Fruit fly (Drosophila melanogaster) whole organism, embryonic: ENCODE data around the gene ppk17.
A peak's percentile ranks its signal among the peaks of the same experiment; 100 is the strongest.

Experiments
- BEAF-32 ChIP-seq: fragments of 200-800 bp; sonication (Bioruptor generic); optimal IDR thresholded peaks from 3 replicates; lab custom pipeline; 2017; ENCODE audit warnings: missing biosample characterization, missing genetic modification characterization, mild to moderate bottlenecking, moderate library complexity, missing genetic modification reagents
- CG12391 ChIP-seq: fragments of 200-800 bp; sonication (Bioruptor generic); optimal IDR thresholded peaks from 3 replicates; lab custom pipeline; 2018; ENCODE audit warnings: missing biosample characterization, mild to moderate bottlenecking, missing genetic modification characterization, moderate library complexity
- CG13287 ChIP-seq: fragments of 200-800 bp; sonication (Bioruptor generic); IDR thresholded peaks from 2 replicates; pipeline ENCODE4 v1.3.6; 2022; ENCODE audit warnings: missing biosample characterization, missing genetic modification characterization; ENCODE audit not compliant: partially characterized antibody
- CG13424 ChIP-seq: fragments of 200-800 bp; sonication (Bioruptor generic); optimal IDR thresholded peaks from 2 replicates; lab custom pipeline; 2019; ENCODE audit warnings: missing biosample characterization, mild to moderate bottlenecking, missing genetic modification characterization, moderate library complexity
- CG15514 ChIP-seq: fragments of 200-800 bp; sonication (Bioruptor generic); optimal IDR thresholded peaks from 3 replicates; lab custom pipeline; 2017; ENCODE audit warnings: missing biosample characterization, missing genetic modification characterization, mild to moderate bottlenecking, moderate library complexity, missing genetic modification reagents
- CG1603 ChIP-seq: fragments of 200-800 bp; sonication (Bioruptor generic); optimal IDR thresholded peaks from 2 replicates; lab custom pipeline; 2019; ENCODE audit warnings: missing biosample characterization, mild to moderate bottlenecking, missing genetic modification characterization, moderate library complexity
- CG16863 ChIP-seq: fragments of 200-800 bp; sonication (Bioruptor generic); optimal IDR thresholded peaks from 3 replicates; lab custom pipeline; 2016; ENCODE audit warnings: missing biosample characterization, missing genetic modification characterization
- CG42726 ChIP-seq: fragments of 200-800 bp; sonication (Bioruptor generic); IDR thresholded peaks from 2 replicates; pipeline ENCODE4 v1.3.6; 2022; ENCODE audit warnings: missing biosample characterization, missing genetic modification characterization; ENCODE audit not compliant: partially characterized antibody
- CG4360 ChIP-seq: fragments of 200-800 bp; sonication (Bioruptor generic); IDR thresholded peaks from 2 replicates; pipeline ENCODE4 v1.3.6; 2022; ENCODE audit warnings: missing biosample characterization, missing genetic modification characterization
- CG4424 ChIP-seq: fragments of 200-800 bp; sonication (Bioruptor generic); optimal IDR thresholded peaks from 3 replicates; lab custom pipeline; 2016; ENCODE audit warnings: missing biosample characterization, missing genetic modification characterization
- CG4617 ChIP-seq: fragments of 200-800 bp; sonication (Bioruptor generic); optimal IDR thresholded peaks from 3 replicates; lab custom pipeline; 2016; ENCODE audit warnings: missing biosample characterization, missing genetic modification characterization, borderline replicate concordance
- CG6683 ChIP-seq: fragments of 200-800 bp; sonication (Bioruptor generic); optimal IDR thresholded peaks from 2 replicates; lab custom pipeline; 2017; ENCODE audit warnings: missing biosample characterization, mild to moderate bottlenecking, missing genetic modification characterization, missing genetic modification reagents
- CG8478 ChIP-seq: fragments of >200 bp; optimal IDR thresholded peaks from 2 replicates; lab custom pipeline; 2018
- Dp ChIP-seq: fragments of 200-800 bp; sonication (Bioruptor generic); optimal IDR thresholded peaks from 2 replicates; lab custom pipeline; 2018; ENCODE audit warnings: missing biosample characterization, mild to moderate bottlenecking, missing genetic modification characterization, moderate library complexity
- E2f2 ChIP-seq: fragments of 200-800 bp; sonication (Bioruptor generic); IDR thresholded peaks from 2 replicates; pipeline ENCODE4 v1.3.6; 2022; ENCODE audit warnings: missing biosample characterization, missing genetic modification characterization
- Eip74EF ChIP-seq, 2 experiments: fragments of 200-800 bp in 1 of 2; fragments of >200 bp in 1 of 2; sonication (Bioruptor generic) in 1 of 2; optimal IDR thresholded peaks; 2 replicates each; lab custom pipeline; 2017 to 2019; ENCODE audit warnings: missing biosample characterization in 2 of 2, missing genetic modification characterization in 2 of 2, mild to moderate bottlenecking in 1 of 2, moderate library complexity in 1 of 2
- Kr ChIP-seq: fragments of 200-800 bp; sonication (Bioruptor generic); optimal IDR thresholded peaks from 2 replicates; lab custom pipeline; 2017; ENCODE audit warnings: missing biosample characterization, mild to moderate bottlenecking, missing genetic modification characterization
- Lhr ChIP-seq: fragments of 200-800 bp; sonication (Bioruptor generic); optimal IDR thresholded peaks from 3 replicates; lab custom pipeline; 2017; ENCODE audit warnings: mild to moderate bottlenecking, missing biosample characterization, missing genetic modification reagents, missing genetic modification characterization
- MBD-R2 ChIP-seq: fragments of 200-800 bp; sonication (Bioruptor generic); IDR thresholded peaks from 2 replicates; pipeline ENCODE4 v1.3.6; 2022; ENCODE audit warnings: missing biosample characterization, missing genetic modification characterization
- MESR4 ChIP-seq: fragments of 200-800 bp; sonication (Bioruptor generic); optimal IDR thresholded peaks from 2 replicates; lab custom pipeline; 2018; ENCODE audit warnings: missing biosample characterization, mild to moderate bottlenecking, missing genetic modification characterization, moderate library complexity
- Myb ChIP-seq: fragments of 200-800 bp; sonication (Bioruptor generic); optimal IDR thresholded peaks from 2 replicates; lab custom pipeline; 2016; ENCODE audit warnings: missing biosample characterization, missing genetic modification characterization
- PHDP ChIP-seq: fragments of 200-800 bp; sonication (Bioruptor generic); optimal IDR thresholded peaks from 3 replicates; lab custom pipeline; 2018; ENCODE audit warnings: missing biosample characterization, mild to moderate bottlenecking, missing genetic modification characterization, moderate library complexity
- Pdp1 ChIP-seq, 2 experiments: fragments of 200-800 bp; sonication (Bioruptor generic); optimal IDR thresholded peaks; 3 replicates each; lab custom pipeline; 2016; ENCODE audit warnings: missing biosample characterization in 2 of 2, missing genetic modification characterization in 2 of 2, mild to moderate bottlenecking in 1 of 2, moderate library complexity in 1 of 2
- Sox102F ChIP-seq: fragments of 200-800 bp; sonication (Bioruptor generic); optimal IDR thresholded peaks from 2 replicates; lab custom pipeline; 2018; ENCODE audit warnings: missing biosample characterization, mild to moderate bottlenecking, missing genetic modification characterization, moderate library complexity
- Sry-β ChIP-seq: fragments of 200-800 bp; sonication (Bioruptor generic); optimal IDR thresholded peaks from 2 replicates; lab custom pipeline; 2018; ENCODE audit warnings: missing biosample characterization, mild to moderate bottlenecking, missing genetic modification characterization, moderate library complexity
- Tbp ChIP-seq: fragments of >200 bp; optimal IDR thresholded peaks from 2 replicates; lab custom pipeline; 2018; ENCODE audit warnings: missing biosample characterization, missing genetic modification characterization
- ac ChIP-seq: fragments of 200-800 bp; sonication (Bioruptor generic); optimal IDR thresholded peaks from 3 replicates; lab custom pipeline; 2017; ENCODE audit warnings: missing biosample characterization, mild to moderate bottlenecking, missing genetic modification characterization
- cg ChIP-seq: fragments of 200-800 bp; sonication (Bioruptor generic); optimal IDR thresholded peaks from 3 replicates; lab custom pipeline; 2019; ENCODE audit warnings: missing biosample characterization, mild to moderate bottlenecking, missing genetic modification characterization, moderate library complexity
- ci ChIP-seq: fragments of 200-800 bp; sonication (Bioruptor generic); IDR thresholded peaks from 3 replicates; pipeline ENCODE4 v1.3.6; 2022; ENCODE audit warnings: missing biosample characterization, missing genetic modification characterization
- gfzf ChIP-seq: fragments of 200-800 bp; sonication (Bioruptor generic); optimal IDR thresholded peaks from 2 replicates; lab custom pipeline; 2016; ENCODE audit warnings: missing biosample characterization, mild to moderate bottlenecking, missing genetic modification characterization, moderate library complexity
- lbe ChIP-seq: fragments of 200-800 bp; sonication (Bioruptor generic); optimal IDR thresholded peaks from 2 replicates; lab custom pipeline; 2016; ENCODE audit warnings: missing biosample characterization, mild to moderate bottlenecking, missing genetic modification characterization
- pita ChIP-seq: fragments of 200-800 bp; sonication (Bioruptor generic); optimal IDR thresholded peaks from 2 replicates; lab custom pipeline; 2017; ENCODE audit warnings: missing biosample characterization, mild to moderate bottlenecking, missing genetic modification characterization
- pros ChIP-seq: fragments of 200-800 bp; sonication (Bioruptor generic); optimal IDR thresholded peaks from 3 replicates; lab custom pipeline; 2019; ENCODE audit warnings: missing biosample characterization, mild to moderate bottlenecking, missing genetic modification characterization, moderate library complexity
- pzg ChIP-seq: fragments of 200-800 bp; sonication (Bioruptor generic); optimal IDR thresholded peaks from 3 replicates; lab custom pipeline; 2018; ENCODE audit warnings: missing biosample characterization, mild to moderate bottlenecking, missing genetic modification characterization, moderate library complexity
- row ChIP-seq: fragments of 200-800 bp; sonication (Bioruptor generic); IDR thresholded peaks from 3 replicates; pipeline ENCODE4 v1.3.6; 2022; ENCODE audit warnings: missing biosample characterization, missing genetic modification characterization
- sens ChIP-seq: fragments of 200-800 bp; sonication (Bioruptor generic); peaks from one replicate; lab custom pipeline; 2016; ENCODE audit warnings: missing biosample characterization, missing genetic modification characterization
- stwl ChIP-seq: fragments of 200-800 bp; sonication (Bioruptor generic); optimal IDR thresholded peaks from 3 replicates; lab custom pipeline; 2018; ENCODE audit warnings: missing biosample characterization, mild to moderate bottlenecking, missing genetic modification characterization, moderate library complexity
- wdn ChIP-seq: fragments of 200-800 bp; sonication (Bioruptor generic); IDR thresholded peaks from 2 replicates; pipeline ENCODE4 v1.3.6; 2022; ENCODE audit warnings: missing biosample characterization, missing genetic modification characterization

The ppk17 gene

DNA sequence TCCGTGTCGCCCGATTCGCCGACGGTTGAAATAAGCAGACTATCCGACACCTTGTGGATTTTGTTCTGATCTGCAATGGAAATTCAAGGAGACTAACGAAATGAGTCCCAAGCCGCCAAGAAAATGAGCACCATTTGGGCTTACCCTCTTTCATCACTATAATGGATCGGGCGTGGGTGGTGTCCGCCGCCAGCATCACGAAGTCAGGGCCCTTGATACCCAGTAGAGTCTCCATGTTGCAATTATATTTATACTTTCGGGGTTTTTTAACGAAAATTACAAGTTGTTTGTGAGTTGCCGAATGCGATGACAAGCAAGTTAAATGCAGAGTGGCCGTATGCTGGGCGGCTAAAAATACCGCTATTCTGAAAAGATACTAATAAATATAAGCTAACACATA is 28.6 kb downstream of the ppk17 start, which contains the start of gene Prosbeta4:
Prosbeta4 (minus strand) TSS at position 335 of the 400 bp plus-strand sequence.
- no peak for TF ChIP-seq Pdp1 (GFP tag; optimal IDR thresholded peaks at IDR 0.05; lab: Kevin White, UChicago)
- peak; percentile 13 for TF ChIP-seq Dp
- no peak for TF ChIP-seq Tbp (GFP tag; lab: Kevin White, UChicago)
- no peak for TF ChIP-seq CG4360 (GFP tag; lab: Robert Waterston, UW)
- no peak for TF ChIP-seq ci
- TF ChIP-seq CG4424 (GFP tag; lab: Kevin White, UChicago): no peak
- no peak for TF ChIP-seq CG6683
- TF ChIP-seq MESR4 (GFP tag; lab: Kevin White, UChicago): peak; percentile 68
- TF ChIP-seq pzg: peak; percentile 15
- no peak for TF ChIP-seq Eip74EF (GFP tag; optimal IDR thresholded peaks at IDR 0.05; lab: Kevin White, UChicago)
- TF ChIP-seq CG42726 (GFP tag; lab: Robert Waterston, UW): peak; percentile 10; the same call in 1 of the 2 replicates
- TF ChIP-seq Sox102F (GFP tag; lab: Kevin White, UChicago): no peak
- peak; percentile 50 for TF ChIP-seq MBD-R2 (GFP tag; lab: Robert Waterston, UW)
- no peak for TF ChIP-seq cg (GFP tag; lab: Kevin White, UChicago)
- TF ChIP-seq gfzf (GFP tag; lab: Kevin White, UChicago): peak; percentile 42
- no peak for TF ChIP-seq Kr (GFP tag; lab: Kevin White, UChicago)
- peak; percentile 3 for TF ChIP-seq CG4617
- TF ChIP-seq lbe: no peak

DNA sequence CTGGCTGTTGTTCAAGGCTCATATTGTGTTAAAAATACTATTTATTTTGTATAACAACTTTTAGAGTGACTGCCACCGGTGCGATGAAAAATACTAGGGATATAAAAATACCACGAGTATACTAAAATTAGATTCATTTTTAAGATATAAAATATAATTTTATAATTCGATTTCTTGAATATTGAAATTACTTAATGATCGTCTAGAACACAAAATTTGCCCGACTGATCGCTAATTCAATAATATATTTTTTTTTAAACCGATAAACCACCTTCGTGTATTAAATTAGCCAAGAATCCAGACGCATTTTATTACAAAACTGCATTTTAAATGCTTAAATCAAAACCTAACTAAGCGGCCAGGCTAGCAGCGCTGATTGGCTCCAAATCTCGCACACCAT is 29.4 kb downstream of the ppk17 start, which contains the start of gene CG17996:
CG17996 (minus strand) TSS at position 101 of the 400 bp plus-strand sequence.
- peak; percentile 30 for TF ChIP-seq gfzf (GFP tag; lab: Kevin White, UChicago)
- no peak for TF ChIP-seq CG16863

DNA sequence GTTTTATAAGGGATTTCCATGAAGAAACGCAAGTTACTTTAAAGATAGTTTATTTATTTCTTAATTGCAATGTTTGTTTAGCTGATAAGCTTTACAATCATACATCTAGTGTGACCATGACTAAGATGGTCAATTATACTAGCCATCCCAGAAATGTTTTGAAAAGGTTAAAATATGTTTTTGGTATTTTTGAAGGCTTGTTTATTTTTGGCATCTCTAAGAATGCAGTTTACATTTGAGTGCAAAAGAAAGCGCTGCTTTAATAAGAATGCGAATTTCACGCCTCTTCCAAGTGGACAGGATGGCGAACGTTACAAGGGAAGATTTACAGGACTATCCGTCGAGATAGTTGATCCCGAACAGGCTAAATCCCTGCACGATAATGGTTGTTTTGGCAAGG is 30.8 kb downstream of the ppk17 start, which contains the start of gene Tsen2:
Tsen2 (plus strand) TSS at position 222 of the 400 bp plus-strand sequence.
- peak; percentile 16 for TF ChIP-seq CG12391 (tag; lab: Kevin White, UChicago)
- TF ChIP-seq Dp: peak; percentile 44
- peak; percentile 86 for TF ChIP-seq sens (GFP tag; lab: Kevin White, UChicago)
- TF ChIP-seq stwl: peak; percentile 31
- TF ChIP-seq CG1603 (tag; lab: Kevin White, UChicago): peak; percentile 48
- no peak for TF ChIP-seq ac
- TF ChIP-seq Myb (GFP tag; lab: Kevin White, UChicago): peak; percentile 36
- TF ChIP-seq CG13424 (tag; lab: Kevin White, UChicago): peak; percentile 12
- no peak for TF ChIP-seq pros (GFP tag; lab: Kevin White, UChicago)
- peak; percentile 21; the same call in 1 of the 2 replicates for TF ChIP-seq CG13287 (GFP tag; lab: Robert Waterston, UW)
- peak; percentile 34 for TF ChIP-seq BEAF-32 (GFP tag; lab: Kevin White, UChicago)
- TF ChIP-seq gfzf (GFP tag; lab: Kevin White, UChicago): peak; percentile 74
- TF ChIP-seq Sry-β (GFP tag; lab: Kevin White, UChicago): peak; percentile 38
- TF ChIP-seq CG15514: no peak
- no peak for TF ChIP-seq CG8478
- TF ChIP-seq PHDP (tag; lab: Kevin White, UChicago): peak; percentile 11
- TF ChIP-seq MESR4 (GFP tag; lab: Kevin White, UChicago): peak; percentile 47
- peak; percentile 36; the same call in 1 of the 3 replicates for TF ChIP-seq row (GFP tag; lab: Robert Waterston, UW)
- peak; percentile 33 for TF ChIP-seq pzg
- TF ChIP-seq lbe: peak; percentile 9
- TF ChIP-seq MBD-R2 (GFP tag; lab: Robert Waterston, UW): peak; percentile 71
- TF ChIP-seq CG4617: peak; percentile 17
- TF ChIP-seq pita (GFP tag; lab: Kevin White, UChicago): no peak
- no peak for TF ChIP-seq wdn (GFP tag; lab: Robert Waterston, UW)
- peak; percentile 20 for TF ChIP-seq Lhr (GFP tag; lab: Kevin White, UChicago)
- peak; percentile 56 for TF ChIP-seq E2f2 (GFP tag; lab: Robert Waterston, UW)
